Worm (Caenorhabditis elegans) whole organism, L4 larva: ENCODE results near the gene epg-7.

Experiments used
- D1046.2 ChIP-seq: fragments of 200-800 bp; sonication (Bioruptor generic); IDR thresholded peaks from 2 replicates; pipeline ENCODE4 v1.3.6; 2022; ENCODE audit warnings: missing genetic modification characterization, missing compliant biosample characterization
- T20F7.1 ChIP-seq: fragments of 200-800 bp; sonication (Bioruptor generic); optimal IDR thresholded peaks from 2 replicates; lab custom pipeline; 2018; ENCODE audit warnings: mild to moderate bottlenecking, missing genetic modification characterization, missing compliant biosample characterization
- Y105C5A.15 ChIP-seq: fragments of 200-800 bp; sonication (Bioruptor generic); IDR thresholded peaks from 2 replicates; pipeline ENCODE4 v1.3.6; 2022; ENCODE audit warnings: missing genetic modification characterization, missing compliant biosample characterization
- Y5F2A.4 ChIP-seq: fragments of 200-800 bp; sonication (Bioruptor generic); optimal IDR thresholded peaks from 2 replicates; lab custom pipeline; 2018; ENCODE audit warnings: mild to moderate bottlenecking, missing genetic modification characterization, missing compliant biosample characterization
- aha-1 ChIP-seq: fragments of 150-350 bp; peaks from one replicate; lab custom pipeline; 2014; ENCODE audit warnings: missing biosample characterization, missing genetic modification characterization
- arid-1 ChIP-seq: fragments of 200-800 bp; sonication (Bioruptor generic); conservative IDR thresholded peaks from 2 replicates; pipeline ENCODE4 v1.3.6; 2022; ENCODE audit warnings: missing genetic modification reagents, missing genetic modification characterization, missing compliant biosample characterization
- attf-4 ChIP-seq: sonication (generic microtip); optimal IDR thresholded peaks from 3 replicates; lab custom pipeline; 2017; ENCODE audit warnings: missing biosample characterization, missing genetic modification characterization
- ceh-28 ChIP-seq: fragments of 150-350 bp; optimal IDR thresholded peaks from 2 replicates; lab custom pipeline; 2014; ENCODE audit warnings: missing biosample characterization, missing genetic modification reagents, missing genetic modification characterization
- ces-1 ChIP-seq: fragments of 150-350 bp; sonication (generic microtip); optimal IDR thresholded peaks from 4 replicates; lab custom pipeline; 2014; ENCODE audit warnings: missing biosample characterization, missing genetic modification reagents, missing genetic modification characterization
- daf-16 ChIP-seq, 3 experiments: sonication (generic microtip); optimal IDR thresholded peaks; 2 replicates each; lab custom pipeline; 2016 to 2017; ENCODE audit warnings: missing genetic modification characterization in 3 of 3, missing genetic modification reagents in 3 of 3, mild to moderate bottlenecking in 2 of 3, missing compliant biosample characterization in 2 of 3, missing biosample characterization in 1 of 3, moderate library complexity in 1 of 3
- daf-19 ChIP-seq: fragments of 200-800 bp; sonication (Bioruptor generic); conservative IDR thresholded peaks from 2 replicates; pipeline ENCODE4 v1.3.6; 2022; ENCODE audit warnings: missing genetic modification characterization, missing compliant biosample characterization
- dmd-6 ChIP-seq: fragments of 200-800 bp; sonication (Bioruptor generic); IDR thresholded peaks from 2 replicates; pipeline ENCODE4 v1.3.6; 2022; ENCODE audit warnings: missing genetic modification reagents, missing genetic modification characterization, missing compliant biosample characterization
- dmd-8 ChIP-seq: fragments of 200-800 bp; sonication (Bioruptor generic); IDR thresholded peaks from 2 replicates; pipeline ENCODE4 v1.3.6; 2022; ENCODE audit warnings: missing genetic modification characterization, missing compliant biosample characterization
- duxl-1 ChIP-seq: sonication (generic microtip); optimal IDR thresholded peaks from 2 replicates; lab custom pipeline; 2016; ENCODE audit warnings: mild to moderate bottlenecking, missing genetic modification characterization, moderate library complexity, missing compliant biosample characterization; ENCODE audit not compliant: poor library complexity
- dve-1 ChIP-seq: sonication (generic microtip); optimal IDR thresholded peaks from 2 replicates; lab custom pipeline; 2017; ENCODE audit warnings: antibody characterized with exemption, mild to moderate bottlenecking, missing genetic modification characterization, missing compliant biosample characterization; ENCODE audit not compliant: insufficient read depth
- gei-8 ChIP-seq: fragments of 200-800 bp; sonication (Bioruptor generic); optimal IDR thresholded peaks from 2 replicates; lab custom pipeline; 2018; ENCODE audit warnings: mild to moderate bottlenecking, missing genetic modification characterization, missing compliant biosample characterization
- hlh-11 ChIP-seq: fragments of 200-800 bp; sonication (Bioruptor generic); optimal IDR thresholded peaks from 2 replicates; lab custom pipeline; 2018; ENCODE audit warnings: mild to moderate bottlenecking, missing genetic modification characterization, missing compliant biosample characterization
- hlh-30 ChIP-seq: sonication (generic microtip); optimal IDR thresholded peaks from 2 replicates; lab custom pipeline; 2017; ENCODE audit warnings: antibody characterized with exemption, mild to moderate bottlenecking, missing genetic modification characterization, missing compliant biosample characterization; ENCODE audit not compliant: insufficient read depth
- hmg-1.1 ChIP-seq: fragments of 200-800 bp; sonication (Bioruptor generic); IDR thresholded peaks from 2 replicates; pipeline ENCODE4 v1.3.6; 2022; ENCODE audit warnings: missing genetic modification reagents, missing genetic modification characterization, missing compliant biosample characterization
- lin-1 ChIP-seq: fragments of 200-800 bp; sonication (Bioruptor generic); IDR thresholded peaks from 2 replicates; pipeline ENCODE4 v1.3.6; 2022; ENCODE audit warnings: missing genetic modification reagents, missing genetic modification characterization, missing compliant biosample characterization
- lin-13 ChIP-seq: fragments of 150-350 bp; optimal IDR thresholded peaks from 2 replicates; lab custom pipeline; 2014; ENCODE audit warnings: missing biosample characterization, missing genetic modification reagents, missing genetic modification characterization
- lin-29 ChIP-seq: fragments of 200-800 bp; sonication (Bioruptor generic); IDR thresholded peaks from 2 replicates; pipeline ENCODE4 v1.3.6; 2022; ENCODE audit warnings: missing genetic modification reagents, missing genetic modification characterization, missing compliant biosample characterization
- mdl-1 ChIP-seq, 2 experiments: fragments of 150-350 bp in 1 of 2; sonication (generic microtip) in 1 of 2; optimal IDR thresholded peaks; 2 replicates each; lab custom pipeline; 2014 to 2017; ENCODE audit warnings: missing biosample characterization in 2 of 2, missing genetic modification characterization in 2 of 2
- mdt-29 ChIP-seq: fragments of 200-800 bp; sonication (Bioruptor generic); IDR thresholded peaks from 2 replicates; pipeline ENCODE4 v1.3.6; 2022; ENCODE audit warnings: missing genetic modification reagents, missing genetic modification characterization, missing compliant biosample characterization
- mes-2 ChIP-seq: sonication (generic microtip); optimal IDR thresholded peaks from 2 replicates; lab custom pipeline; 2016; ENCODE audit warnings: missing genotype, mild to moderate bottlenecking, missing genetic modification characterization, missing compliant biosample characterization; ENCODE audit not compliant: poor library complexity, severe bottlenecking
- mxl-3 ChIP-seq: fragments of 200-800 bp; sonication (Bioruptor generic); optimal IDR thresholded peaks from 2 replicates; lab custom pipeline; 2018; ENCODE audit warnings: mild to moderate bottlenecking, missing genetic modification characterization, missing compliant biosample characterization
- nhr-10 ChIP-seq: fragments of 150-350 bp; optimal IDR thresholded peaks from 2 replicates; lab custom pipeline; 2014; ENCODE audit warnings: missing biosample characterization, missing genetic modification characterization
- nhr-102 ChIP-seq: sonication (generic microtip); optimal IDR thresholded peaks from 2 replicates; lab custom pipeline; 2016; ENCODE audit warnings: mild to moderate bottlenecking, missing genetic modification characterization, moderate library complexity, missing compliant biosample characterization
- nhr-111 ChIP-seq: fragments of 200-800 bp; sonication (Bioruptor generic); optimal IDR thresholded peaks from 2 replicates; lab custom pipeline; 2018; ENCODE audit warnings: mild to moderate bottlenecking, missing genetic modification characterization, missing compliant biosample characterization
- nhr-28 ChIP-seq: fragments of 150-350 bp; optimal IDR thresholded peaks from 2 replicates; lab custom pipeline; 2014; ENCODE audit warnings: missing biosample characterization, missing genetic modification characterization
- nhr-48 ChIP-seq: sonication (generic microtip); optimal IDR thresholded peaks from 2 replicates; lab custom pipeline; 2016; ENCODE audit warnings: mild to moderate bottlenecking, missing genetic modification characterization, missing compliant biosample characterization
- nhr-76 ChIP-seq: fragments of 150-350 bp; optimal IDR thresholded peaks from 2 replicates; lab custom pipeline; 2014; ENCODE audit warnings: missing biosample characterization, missing genetic modification characterization
- nhr-77 ChIP-seq: fragments of 150-350 bp; optimal IDR thresholded peaks from 2 replicates; lab custom pipeline; 2014; ENCODE audit warnings: missing biosample characterization, missing genetic modification characterization
- pha-4 ChIP-seq, 2 experiments: fragments of 150-350 bp in 1 of 2; fragments of 200-800 bp in 1 of 2; sonication (Bioruptor generic) in 1 of 2; IDR thresholded peaks in 1 of 2; optimal IDR thresholded peaks in 1 of 2; 2 replicates each; pipeline versions ENCODE4 v1.3.6 to Lab custom; 2014 to 2022; ENCODE audit warnings: missing genetic modification characterization in 2 of 2, missing genetic modification reagents in 2 of 2, missing biosample characterization in 1 of 2, missing compliant biosample characterization in 1 of 2
- php-3 ChIP-seq: fragments of 200-800 bp; sonication (Bioruptor generic); IDR thresholded peaks from 2 replicates; pipeline ENCODE4 v1.3.6; 2022; ENCODE audit warnings: missing genetic modification reagents, missing genetic modification characterization, missing compliant biosample characterization
- pqm-1 ChIP-seq: sonication (generic microtip); optimal IDR thresholded peaks from 2 replicates; lab custom pipeline; 2017; ENCODE audit warnings: missing biosample characterization, missing genetic modification characterization
- saeg-2 ChIP-seq: fragments of 200-800 bp; sonication (Bioruptor generic); IDR thresholded peaks from 2 replicates; pipeline ENCODE4 v1.3.6; 2022; ENCODE audit warnings: missing genetic modification reagents, missing genetic modification characterization, missing compliant biosample characterization
- tra-1 ChIP-seq: fragments of 200-800 bp; sonication (Bioruptor generic); IDR thresholded peaks from 2 replicates; pipeline ENCODE4 v1.3.6; 2022; ENCODE audit warnings: missing genetic modification reagents, missing genetic modification characterization, missing compliant biosample characterization
- unc-39 ChIP-seq: sonication (generic microtip); optimal IDR thresholded peaks from 2 replicates; lab custom pipeline; 2017; ENCODE audit warnings: missing biosample characterization, missing genetic modification characterization
- unc-62 ChIP-seq, 3 experiments: fragments of 150-350 bp in 1 of 3; sonication (generic microtip); optimal IDR thresholded peaks in 2 of 3; peaks in 1 of 3; 1 replicate in 1 of 3; 2 replicates in 2 of 3; lab custom pipeline; 2014 to 2017; ENCODE audit warnings: missing biosample characterization in 3 of 3, missing genetic modification characterization in 3 of 3, missing genetic modification reagents in 3 of 3, missing genotype in 1 of 3
- zfp-3 ChIP-seq: fragments of 200-800 bp; sonication (Bioruptor generic); conservative IDR thresholded peaks from 2 replicates; pipeline ENCODE4 v1.3.6; 2022; ENCODE audit warnings: missing genetic modification reagents, missing genetic modification characterization, missing compliant biosample characterization

The epg-7 gene

DNA sequence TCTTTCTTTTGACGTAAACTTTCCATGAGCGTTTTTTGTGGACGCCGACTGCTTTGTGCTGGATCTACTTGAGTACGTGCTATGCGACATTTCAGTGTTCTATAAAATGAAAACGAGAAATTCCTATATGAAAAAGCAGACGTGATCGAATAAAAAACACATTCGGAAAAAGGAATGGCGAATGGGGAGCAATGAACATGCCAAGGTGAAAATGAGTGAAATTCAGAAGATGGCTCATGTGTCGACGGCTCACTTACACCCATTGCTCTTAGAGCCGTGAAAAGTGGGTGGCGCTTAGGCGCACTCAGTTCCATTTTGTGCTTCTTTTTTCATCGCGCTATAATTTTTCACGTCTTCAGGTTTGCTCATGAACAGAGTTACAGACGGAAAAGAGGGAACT is 35.9 kb upstream of the epg-7 start, which contains the start of gene K03A1.4:
Gene K03A1.4, minus strand, starts transcription at position 101 of the 400 bp plus-strand sequence.
- TF ChIP-seq unc-62 (GFP tag; optimal IDR thresholded peaks at IDR 0.05 in 1 of 2; lab: Kevin White, UChicago) (peak in 1 of 2 experiments; percentile 53), unc-62 (tag; optimal IDR thresholded peaks at IDR 0.05; lab: Kevin White, UChicago) (no peak), duxl-1 (tag; lab: Kevin White, UChicago) (no peak)

DNA sequence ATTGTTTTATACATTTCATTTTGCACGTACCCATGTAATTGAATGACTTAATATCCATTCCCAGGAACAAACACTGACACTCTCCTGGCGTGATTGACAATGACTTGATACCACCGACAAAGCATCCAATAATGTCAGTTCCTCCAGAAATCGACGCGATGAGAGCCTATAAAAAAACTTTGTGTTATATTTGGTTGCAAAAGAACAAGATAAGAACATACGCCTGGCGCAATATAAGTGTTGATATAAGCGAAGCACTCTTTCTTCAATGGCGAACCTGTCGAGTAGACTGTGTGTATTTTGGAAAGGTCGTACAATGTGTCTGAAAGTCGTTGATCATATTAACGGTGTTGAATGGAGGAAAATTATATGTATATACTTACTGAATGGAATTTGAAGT is 31.4 kb upstream of the epg-7 start:
- no peak for TF ChIP-seq gei-8 (GFP tag; lab: Kevin White, UChicago)
- TF ChIP-seq nhr-111 (GFP tag; lab: Kevin White, UChicago), result no peak
- TF ChIP-seq Y5F2A.4 (GFP tag; lab: Kevin White, UChicago), result no peak
- TF ChIP-seq dve-1, result peak; percentile 65
- TF ChIP-seq pqm-1 (tag; lab: Kevin White, UChicago), result peak; percentile 48
- TF ChIP-seq hmg-1.1 (GFP tag; lab: Robert Waterston, UW), result no peak
- TF ChIP-seq php-3 (GFP tag; lab: Robert Waterston, UW), result peak; percentile 47; the same call in 1 of the 2 replicates
- peak in 1 of 2 experiments; percentile 3 for TF ChIP-seq unc-62 (GFP tag; optimal IDR thresholded peaks at IDR 0.05 in 1 of 2; lab: Kevin White, UChicago)
- no peak for TF ChIP-seq unc-62 (tag; optimal IDR thresholded peaks at IDR 0.05; lab: Kevin White, UChicago)
- no peak for TF ChIP-seq D1046.2 (GFP tag; lab: Robert Waterston, UW)
- 0 out of 2 replicates have a peak, but pooled peaks have one; percentile 7 for TF ChIP-seq tra-1
- peak; percentile 34 for TF ChIP-seq hlh-11 (tag; lab: Kevin White, UChicago)
- TF ChIP-seq daf-16 (GFP tag; optimal IDR thresholded peaks at IDR 0.05; lab: Kevin White, UChicago), result no peak
- peak; percentile 46 for TF ChIP-seq daf-16 (tag; optimal IDR thresholded peaks at IDR 0.05; lab: Kevin White, UChicago)
- no peak for TF ChIP-seq lin-29
- no peak for TF ChIP-seq dmd-8 (GFP tag; lab: Robert Waterston, UW)
- peak; percentile 54; the same call in 1 of the 2 replicates for TF ChIP-seq dmd-6 (GFP tag; lab: Robert Waterston, UW)

DNA sequence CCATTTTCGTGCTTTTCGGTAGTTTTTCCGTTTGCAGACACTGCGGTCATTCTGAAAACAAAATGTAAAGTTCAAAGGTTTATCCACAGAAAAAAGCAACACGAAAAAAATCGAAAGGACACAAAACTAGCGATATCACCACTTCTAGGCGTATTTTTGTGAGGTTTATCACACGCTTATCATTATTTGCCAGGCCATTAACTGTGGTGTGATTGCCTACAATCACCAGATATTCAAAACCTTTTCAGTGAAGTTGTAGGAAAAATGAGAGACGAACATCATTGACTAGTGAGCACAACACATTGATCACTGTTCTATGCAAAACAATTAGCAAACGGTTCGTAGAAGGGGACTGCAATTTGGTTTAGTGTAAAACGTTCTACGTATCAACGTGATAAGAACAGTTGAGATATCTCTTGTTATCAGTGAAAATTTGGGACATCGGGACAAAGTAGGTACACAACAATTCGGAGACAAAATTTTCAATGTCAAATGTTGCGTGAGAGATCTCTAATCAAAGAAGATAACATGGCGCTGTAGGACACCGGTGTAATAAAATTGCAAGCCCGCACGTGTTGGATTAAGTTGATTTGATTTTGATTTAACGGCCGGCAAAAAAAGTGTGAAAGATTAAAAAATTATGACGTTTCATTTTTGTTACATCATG is 28.9 kb upstream of the epg-7 start, which contains the start of gene sur-5:
Gene sur-5, minus strand, starts transcription at position 51 of the 667 bp plus-strand sequence.
- TF ChIP-seq Y105C5A.15 (GFP tag; lab: Robert Waterston, UW) (no peak), arid-1 (GFP tag; lab: Robert Waterston, UW) (no peak), nhr-10 (tag; lab: Kevin White, UChicago) (no peak), lin-13 (GFP tag; lab: Kevin White, UChicago) (no peak), nhr-76 (no peak), dmd-6 (GFP tag; lab: Robert Waterston, UW) (peak; percentile 61), pha-4 (GFP tag; IDR thresholded peaks at IDR 0.05; lab: Robert Waterston, UW) (no peak), pha-4 (tag; optimal IDR thresholded peaks at IDR 0.05; lab: Kevin White, UChicago) (no peak), aha-1 (tag; lab: Kevin White, UChicago) (peak; percentile 62), php-3 (GFP tag; lab: Robert Waterston, UW) (0 out of 2 replicates have a peak, but pooled peaks have one; percentile 22), lin-29 (no peak), nhr-28 (peak; percentile 47), ceh-28 (no peak), gei-8 (GFP tag; lab: Kevin White, UChicago) (no peak), attf-4 (tag; lab: Kevin White, UChicago) (no peak), nhr-77 (tag; lab: Kevin White, UChicago) (peak; percentile 20), pqm-1 (tag; lab: Kevin White, UChicago) (peak; percentile 81), nhr-102 (peak; percentile 52), nhr-48 (tag; lab: Kevin White, UChicago) (peak; percentile 84), ces-1 (GFP tag; lab: Kevin White, UChicago) (no peak), saeg-2 (GFP tag; lab: Robert Waterston, UW) (no peak), zfp-3 (GFP tag; lab: Robert Waterston, UW) (no peak), daf-16 (GFP tag; optimal IDR thresholded peaks at IDR 0.05; lab: Kevin White, UChicago) (no peak), daf-16 (tag; optimal IDR thresholded peaks at IDR 0.05; lab: Kevin White, UChicago) (peak; percentile 86), mes-2 (tag; lab: Kevin White, UChicago) (no peak), T20F7.1 (GFP tag; lab: Kevin White, UChicago) (no peak), hlh-30 (tag; lab: Kevin White, UChicago) (peak; percentile 54), hmg-1.1 (GFP tag; lab: Robert Waterston, UW) (no peak), unc-62 (GFP tag; optimal IDR thresholded peaks at IDR 0.05 in 1 of 2; lab: Kevin White, UChicago) (no peak), unc-62 (tag; optimal IDR thresholded peaks at IDR 0.05; lab: Kevin White, UChicago) (no peak), mdl-1 (tag; optimal IDR thresholded peaks at IDR 0.05; lab: Kevin White, UChicago) (peak in 1 of 2 experiments; percentile 59), mdt-29 (GFP tag; lab: Robert Waterston, UW) (0 out of 2 replicates have a peak, but pooled peaks have one; percentile 23), lin-1 (GFP tag; lab: Robert Waterston, UW) (no peak), hlh-11 (tag; lab: Kevin White, UChicago) (peak; percentile 81), unc-39 (tag; lab: Kevin White, UChicago) (no peak), daf-19 (GFP tag; lab: Robert Waterston, UW) (no peak), mxl-3 (GFP tag; lab: Kevin White, UChicago) (peak; percentile 62)
